Worm (Caenorhabditis elegans): ENCODE data around the gene sknr-1.

ce11 chrV:2647222-2647796 is 22.0 kb upstream of the sknr-1 start:
- no peak for TF ChIP-seq nhr-77 (tag; optimal IDR thresholded peaks at IDR 0.05)
- TF ChIP-seq gmeb-1 (tag; optimal IDR thresholded peaks at IDR 0.05), result no peak
- TF ChIP-seq dmd-4 (tag; optimal IDR thresholded peaks at IDR 0.05), result no peak
- no peak for TF ChIP-seq nhr-237 (tag; optimal IDR thresholded peaks at IDR 0.05)
- TF ChIP-seq nhr-129 (tag; optimal IDR thresholded peaks at IDR 0.05), result no peak
- no peak for TF ChIP-seq egl-27 (tag; optimal IDR thresholded peaks at IDR 0.05)
- no peak for TF ChIP-seq lin-11 (tag; optimal IDR thresholded peaks at IDR 0.05)
- TF ChIP-seq elt-1 (tag; optimal IDR thresholded peaks at IDR 0.05), result no peak
- TF ChIP-seq nhr-11 (tag; optimal IDR thresholded peaks at IDR 0.05), result no peak
- TF ChIP-seq elt-3 (tag; optimal IDR thresholded peaks at IDR 0.05), result no peak
- no peak for TF ChIP-seq nhr-12 (tag; optimal IDR thresholded peaks at IDR 0.05)
- TF ChIP-seq mbf-1 (tag; optimal IDR thresholded peaks at IDR 0.05), result no peak
- no peak for TF ChIP-seq lsy-2 (tag; optimal IDR thresholded peaks at IDR 0.05)
- no peak for TF ChIP-seq mdl-1 (tag; optimal IDR thresholded peaks at IDR 0.05)

Measured in whole organism, L2 larva.